Fruit fly (Drosophila melanogaster) whole organism, embryonic: ENCODE measurements around the gene CG34171.

Source experiments
- Adf1 ChIP-seq: fragments of 200-800 bp; sonication (Bioruptor generic); IDR thresholded peaks from 2 replicates; pipeline ENCODE4 v1.3.6; 2022; ENCODE audit warnings: missing biosample characterization, missing genetic modification characterization
- BtbVII ChIP-seq: fragments of 200-800 bp; sonication (Bioruptor generic); optimal IDR thresholded peaks from 3 replicates; lab custom pipeline; 2017; ENCODE audit warnings: missing biosample characterization, mild to moderate bottlenecking, missing genetic modification characterization
- CG11560 ChIP-seq: fragments of 200-800 bp; sonication (Bioruptor generic); IDR thresholded peaks from 3 replicates; pipeline ENCODE4 v1.3.6; 2022; ENCODE audit warnings: missing biosample characterization, missing genetic modification characterization
- CG12219 ChIP-seq: fragments of 200-800 bp; sonication (Bioruptor generic); optimal IDR thresholded peaks from 3 replicates; lab custom pipeline; 2018; ENCODE audit warnings: missing biosample characterization, mild to moderate bottlenecking, missing genetic modification characterization
- CG12236 ChIP-seq: fragments of 200-800 bp; sonication (Bioruptor generic); optimal IDR thresholded peaks from 2 replicates; lab custom pipeline; 2016; ENCODE audit warnings: missing biosample characterization, missing genetic modification characterization
- CG12659 ChIP-seq: fragments of 200-800 bp; sonication (Bioruptor generic); optimal IDR thresholded peaks from 3 replicates; lab custom pipeline; 2017; ENCODE audit warnings: mild to moderate bottlenecking, missing biosample characterization, missing genetic modification reagents, missing genetic modification characterization
- CG13624 ChIP-seq: fragments of 200-800 bp; sonication (Bioruptor generic); optimal IDR thresholded peaks from 2 replicates; lab custom pipeline; 2016; ENCODE audit warnings: missing biosample characterization, missing genetic modification characterization
- CG15601 ChIP-seq: fragments of 200-800 bp; sonication (Bioruptor generic); optimal IDR thresholded peaks from 3 replicates; lab custom pipeline; 2019; ENCODE audit warnings: missing biosample characterization, mild to moderate bottlenecking, missing genetic modification characterization, moderate library complexity
- CG15696 ChIP-seq: fragments of 200-800 bp; sonication (Bioruptor generic); optimal IDR thresholded peaks from 2 replicates; lab custom pipeline; 2019; ENCODE audit warnings: missing biosample characterization, mild to moderate bottlenecking, missing genetic modification characterization, moderate library complexity
- CG18476 ChIP-seq: fragments of 200-800 bp; sonication (Bioruptor generic); optimal IDR thresholded peaks from 2 replicates; lab custom pipeline; 2016; ENCODE audit warnings: missing biosample characterization, mild to moderate bottlenecking, missing genetic modification characterization
- CG2889 ChIP-seq: fragments of 200-800 bp; sonication (Bioruptor generic); IDR thresholded peaks from 3 replicates; pipeline ENCODE4 v1.3.6; 2022; ENCODE audit warnings: missing biosample characterization, missing genetic modification characterization
- CG30403 ChIP-seq: fragments of 200-800 bp; sonication (Bioruptor generic); optimal IDR thresholded peaks from 3 replicates; lab custom pipeline; 2016; ENCODE audit warnings: missing biosample characterization, missing genetic modification characterization
- CG31441 ChIP-seq: fragments of 200-800 bp; sonication (Bioruptor generic); IDR thresholded peaks from 2 replicates; pipeline ENCODE4 v1.3.6; 2022; ENCODE audit warnings: missing biosample characterization, missing genetic modification characterization
- CG34224 ChIP-seq: fragments of 200-800 bp; sonication (Bioruptor generic); IDR thresholded peaks from 3 replicates; pipeline ENCODE4 v1.3.6; 2022; ENCODE audit warnings: missing biosample characterization, missing genetic modification characterization; ENCODE audit not compliant: partially characterized antibody
- CG4617 ChIP-seq: fragments of 200-800 bp; sonication (Bioruptor generic); optimal IDR thresholded peaks from 3 replicates; lab custom pipeline; 2016; ENCODE audit warnings: missing biosample characterization, missing genetic modification characterization, borderline replicate concordance
- CG5180 ChIP-seq: fragments of 200-800 bp; sonication (Bioruptor generic); optimal IDR thresholded peaks from 3 replicates; lab custom pipeline; 2017; ENCODE audit warnings: missing biosample characterization, missing genetic modification characterization, mild to moderate bottlenecking, moderate library complexity, missing genetic modification reagents
- CG6654 ChIP-seq: fragments of 200-800 bp; sonication (Bioruptor generic); optimal IDR thresholded peaks from 2 replicates; lab custom pipeline; 2017; ENCODE audit warnings: missing biosample characterization, mild to moderate bottlenecking, missing genetic modification characterization
- CG6854 ChIP-seq: fragments of 200-800 bp; sonication (Bioruptor generic); optimal IDR thresholded peaks from 3 replicates; lab custom pipeline; 2017; ENCODE audit warnings: missing biosample characterization, mild to moderate bottlenecking, missing genetic modification characterization
- CG9437 ChIP-seq: fragments of 200-800 bp; sonication (Bioruptor generic); optimal IDR thresholded peaks from 2 replicates; lab custom pipeline; 2018; ENCODE audit warnings: missing biosample characterization, mild to moderate bottlenecking, missing genetic modification characterization
- D19B ChIP-seq: fragments of 200-800 bp; sonication (Bioruptor generic); optimal IDR thresholded peaks from 2 replicates; lab custom pipeline; 2017; ENCODE audit warnings: missing biosample characterization, mild to moderate bottlenecking, missing genetic modification characterization
- Dad ChIP-seq: fragments of 200-800 bp; sonication (Bioruptor generic); optimal IDR thresholded peaks from 3 replicates; lab custom pipeline; 2016; ENCODE audit warnings: missing biosample characterization, missing genetic modification characterization
- Dbx ChIP-seq: fragments of 200-800 bp; sonication (Bioruptor generic); IDR thresholded peaks from 3 replicates; pipeline ENCODE4 v1.3.6; 2022; ENCODE audit warnings: missing biosample characterization, missing genetic modification characterization
- Fer2 ChIP-seq: fragments of 200-800 bp; sonication (Bioruptor generic); optimal IDR thresholded peaks from 2 replicates; lab custom pipeline; 2018; ENCODE audit warnings: missing biosample characterization, mild to moderate bottlenecking, missing genetic modification characterization, moderate library complexity
- Gug ChIP-seq: fragments of 200-800 bp; sonication (Bioruptor generic); IDR thresholded peaks from 4 replicates; pipeline ENCODE4 v1.3.6; 2022; ENCODE audit warnings: missing biosample characterization, missing genetic modification characterization
- Hey ChIP-seq: fragments of 200-800 bp; sonication (Bioruptor generic); optimal IDR thresholded peaks from 3 replicates; lab custom pipeline; 2018; ENCODE audit warnings: missing biosample characterization, mild to moderate bottlenecking, missing genetic modification characterization
- Med ChIP-seq: fragments of 200-800 bp; sonication (Bioruptor generic); peaks from one replicate; lab custom pipeline; 2016; ENCODE audit warnings: missing biosample characterization, missing genetic modification characterization, mild to moderate bottlenecking, inconsistent platforms, moderate library complexity
- Nf-YC ChIP-seq: fragments of 200-800 bp; optimal IDR thresholded peaks from 3 replicates; lab custom pipeline; 2019; ENCODE audit warnings: missing biosample characterization, mild to moderate bottlenecking, missing genetic modification characterization, moderate library complexity
- PHDP ChIP-seq: fragments of 200-800 bp; sonication (Bioruptor generic); optimal IDR thresholded peaks from 3 replicates; lab custom pipeline; 2018; ENCODE audit warnings: missing biosample characterization, mild to moderate bottlenecking, missing genetic modification characterization, moderate library complexity
- Sin3A ChIP-seq: fragments of >200 bp; optimal IDR thresholded peaks from 2 replicates; lab custom pipeline; 2018
- Trl ChIP-seq, 3 experiments: fragments of >200 bp in 2 of 3; fragments of 200-800 bp in 1 of 3; sonication (Bioruptor generic) in 1 of 3; optimal IDR thresholded peaks; 2 replicates in 1 of 3; 3 replicates in 2 of 3; lab custom pipeline; 2016 to 2017; ENCODE audit warnings: missing biosample characterization in 1 of 3, missing genetic modification characterization in 1 of 3
- Usf ChIP-seq: fragments of 200-800 bp; sonication (Bioruptor generic); optimal IDR thresholded peaks from 2 replicates; lab custom pipeline; 2017; ENCODE audit warnings: missing genotype, missing biosample characterization, missing genetic modification characterization
- chinmo ChIP-seq: fragments of 200-800 bp; sonication (Bioruptor generic); IDR thresholded peaks from 4 replicates; pipeline ENCODE4 v1.3.6; 2022; ENCODE audit warnings: missing biosample characterization, missing genetic modification characterization; ENCODE audit not compliant: partially characterized antibody
- cwo ChIP-seq: fragments of 200-800 bp; sonication (Bioruptor generic); optimal IDR thresholded peaks from 3 replicates; lab custom pipeline; 2017; ENCODE audit warnings: missing biosample characterization, missing genetic modification characterization, mild to moderate bottlenecking, moderate library complexity, missing genetic modification reagents
- disco-r ChIP-seq: fragments of 200-800 bp; sonication (Bioruptor generic); optimal IDR thresholded peaks from 2 replicates; lab custom pipeline; 2016; ENCODE audit warnings: missing biosample characterization, missing genetic modification characterization
- dpn ChIP-seq, 2 experiments: fragments of 200-800 bp; sonication (Bioruptor generic); optimal IDR thresholded peaks; 3 replicates each; lab custom pipeline; 2016; ENCODE audit warnings: missing biosample characterization in 2 of 2, missing genetic modification characterization in 2 of 2
- fd102C ChIP-seq: fragments of 200-800 bp; sonication (Bioruptor generic); optimal IDR thresholded peaks from 2 replicates; lab custom pipeline; 2018; ENCODE audit warnings: missing biosample characterization, mild to moderate bottlenecking, missing genetic modification characterization, moderate library complexity
- gsb ChIP-seq: fragments of 200-800 bp; sonication (Bioruptor generic); IDR thresholded peaks from 2 replicates; pipeline ENCODE4 v1.3.6; 2022; ENCODE audit warnings: missing biosample characterization, missing genetic modification characterization
- gt ChIP-seq: fragments of 200-800 bp; sonication (Bioruptor generic); IDR thresholded peaks from 2 replicates; pipeline ENCODE4 v1.3.6; 2022; ENCODE audit warnings: missing biosample characterization, missing genetic modification characterization
- klu ChIP-seq: fragments of 200-800 bp; sonication (Bioruptor generic); IDR thresholded peaks from 2 replicates; pipeline ENCODE4 v1.3.6; 2022; ENCODE audit warnings: missing biosample characterization, missing genetic modification characterization
- lilli ChIP-seq: fragments of 200-800 bp; sonication (Bioruptor generic); optimal IDR thresholded peaks from 3 replicates; lab custom pipeline; 2016; ENCODE audit warnings: missing biosample characterization, missing genetic modification characterization
- maf-S ChIP-seq: fragments of 200-800 bp; sonication (Bioruptor generic); optimal IDR thresholded peaks from 2 replicates; lab custom pipeline; 2016; ENCODE audit warnings: missing biosample characterization, missing genetic modification characterization
- odd ChIP-seq: fragments of 200-800 bp; sonication (Bioruptor generic); optimal IDR thresholded peaks from 2 replicates; lab custom pipeline; 2017; ENCODE audit warnings: missing biosample characterization, mild to moderate bottlenecking, missing genetic modification characterization
- phol ChIP-seq: fragments of 200-800 bp; sonication (Bioruptor generic); optimal IDR thresholded peaks from 3 replicates; lab custom pipeline; 2018; ENCODE audit warnings: missing biosample characterization, mild to moderate bottlenecking, missing genetic modification characterization, moderate library complexity
- prd ChIP-seq, 3 experiments: fragments of >200 bp in 2 of 3; fragments of 200-800 bp in 1 of 3; sonication (Bioruptor generic) in 1 of 3; optimal IDR thresholded peaks in 2 of 3; IDR thresholded peaks in 1 of 3; 2 replicates in 2 of 3; 3 replicates in 1 of 3; pipeline versions ENCODE4 v1.3.6 to Lab custom; 2017 to 2022; ENCODE audit warnings: missing biosample characterization in 1 of 3, missing genetic modification characterization in 1 of 3
- sd ChIP-seq: fragments of 200-800 bp; sonication (Bioruptor generic); optimal IDR thresholded peaks from 3 replicates; lab custom pipeline; 2018; ENCODE audit warnings: missing biosample characterization, mild to moderate bottlenecking, missing genetic modification characterization, moderate library complexity
- sens ChIP-seq: fragments of 200-800 bp; sonication (Bioruptor generic); peaks from one replicate; lab custom pipeline; 2016; ENCODE audit warnings: missing biosample characterization, missing genetic modification characterization
- sim ChIP-seq: fragments of 200-800 bp; sonication (Bioruptor generic); IDR thresholded peaks from 2 replicates; pipeline ENCODE4 v1.3.6; 2022; ENCODE audit warnings: missing biosample characterization, missing genetic modification characterization
- slbo ChIP-seq: fragments of 200-800 bp; sonication (Bioruptor generic); IDR thresholded peaks from 2 replicates; pipeline ENCODE4 v1.3.6; 2022; ENCODE audit warnings: missing biosample characterization, missing genetic modification characterization
- ttk ChIP-seq: fragments of 200-800 bp; sonication (Bioruptor generic); IDR thresholded peaks from 2 replicates; pipeline ENCODE4 v2.1.2; 2022; ENCODE audit warnings: missing biosample characterization, missing genetic modification characterization
- vnd ChIP-seq: fragments of 200-800 bp; sonication (Bioruptor generic); IDR thresholded peaks from 3 replicates; pipeline ENCODE4 v1.3.6; 2022; ENCODE audit warnings: missing biosample characterization, missing genetic modification characterization; ENCODE audit not compliant: partially characterized antibody

CG34171 gene

DNA sequence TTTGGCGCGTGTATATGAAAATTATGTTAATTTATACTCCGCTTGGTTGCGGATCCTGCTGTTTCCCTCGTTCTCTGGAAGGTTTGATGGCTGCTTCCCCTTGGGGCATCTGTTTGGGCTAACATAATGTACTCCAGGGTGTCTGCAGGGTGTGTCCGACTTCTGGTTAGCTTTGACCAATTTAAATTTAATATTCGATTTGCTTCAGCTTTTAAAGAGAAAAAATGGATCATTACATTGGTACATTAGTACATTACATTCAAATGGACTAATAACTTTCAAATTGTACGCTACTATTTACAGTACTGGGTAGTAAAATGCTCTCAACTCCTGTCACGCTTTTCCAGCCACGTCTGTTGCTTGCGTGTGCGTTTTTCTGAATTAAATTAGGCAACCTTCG lies 1.3 kb upstream of the CG34171 start (continued):
- TF ChIP-seq CG12236 (GFP tag; lab: Kevin White, UChicago): no peak
- TF ChIP-seq fd102C (GFP tag; lab: Kevin White, UChicago): no peak
- no peak for TF ChIP-seq gt (GFP tag; lab: Robert Waterston, UW)
- peak; percentile 50 for TF ChIP-seq CG30403
- peak; percentile 29 to 52 for TF ChIP-seq dpn (GFP tag; optimal IDR thresholded peaks at IDR 0.05; lab: Kevin White, UChicago)
- peak; percentile 15 for TF ChIP-seq BtbVII (GFP tag; lab: Kevin White, UChicago)
- no peak for TF ChIP-seq vnd (GFP tag; lab: Robert Waterston, UW)
- TF ChIP-seq cwo (GFP tag; lab: Kevin White, UChicago): peak; percentile 54
- no peak for TF ChIP-seq CG15696 (tag; lab: Kevin White, UChicago)
- no peak for TF ChIP-seq Hey (tag; lab: Kevin White, UChicago)
- TF ChIP-seq CG9437: no peak
- no peak for TF ChIP-seq CG6854 (GFP tag; lab: Kevin White, UChicago)
- peak; percentile 16 for TF ChIP-seq sens
- TF ChIP-seq Adf1 (GFP tag; lab: Robert Waterston, UW): no peak
- no peak for TF ChIP-seq Usf (GFP tag; lab: Kevin White, UChicago)
- no peak for TF ChIP-seq gsb
- peak; percentile 16 for TF ChIP-seq Dad (GFP tag; lab: Kevin White, UChicago)
- TF ChIP-seq CG11560: no peak
- no peak for TF ChIP-seq Trl (optimal IDR thresholded peaks at IDR 0.05; lab: Kevin White, UChicago)
- TF ChIP-seq Trl (GFP tag; optimal IDR thresholded peaks at IDR 0.05; lab: Kevin White, UChicago): no peak
- TF ChIP-seq Dbx (GFP tag; lab: Robert Waterston, UW): no peak
- no peak for TF ChIP-seq odd
- TF ChIP-seq slbo (GFP tag; lab: Robert Waterston, UW): peak; percentile 49
- no peak for TF ChIP-seq Nf-YC (tag; lab: Kevin White, UChicago)
- TF ChIP-seq CG12659 (GFP tag; lab: Kevin White, UChicago): peak; percentile 24
- no peak for TF ChIP-seq CG4617 (GFP tag; lab: Kevin White, UChicago)
- TF ChIP-seq Med (GFP tag; lab: Kevin White, UChicago): peak; percentile 87
- TF ChIP-seq CG31441: peak; percentile 54; the same call in 1 of the 2 replicates
- TF ChIP-seq CG6654 (GFP tag; lab: Kevin White, UChicago): no peak
- no peak for TF ChIP-seq CG15601
- no peak for TF ChIP-seq Sin3A (lab: Kevin White, UChicago)
- TF ChIP-seq sim (GFP tag; lab: Robert Waterston, UW): no peak
- no peak for TF ChIP-seq prd (optimal IDR thresholded peaks at IDR 0.05; lab: Kevin White, UChicago)
- peak; percentile 64; the same call in 2 of the 3 replicates for TF ChIP-seq prd (GFP tag; IDR thresholded peaks at IDR 0.05; lab: Robert Waterston, UW)
- TF ChIP-seq phol (tag; lab: Kevin White, UChicago): peak; percentile 55
- no peak for TF ChIP-seq chinmo (GFP tag; lab: Robert Waterston, UW)
- 0 out of 2 replicates have a peak, but pooled peaks have one; percentile 27 for TF ChIP-seq ttk (GFP tag; lab: Robert Waterston, UW)
- no peak for TF ChIP-seq maf-S (GFP tag; lab: Kevin White, UChicago)
- TF ChIP-seq D19B (GFP tag; lab: Kevin White, UChicago): peak; percentile 79
- TF ChIP-seq Fer2 (tag; lab: Kevin White, UChicago): no peak
- no peak for TF ChIP-seq CG18476 (GFP tag; lab: Kevin White, UChicago)
- TF ChIP-seq CG34224: no peak
- peak; percentile 39 for TF ChIP-seq CG12219 (GFP tag; lab: Kevin White, UChicago)
- no peak for TF ChIP-seq CG2889 (GFP tag; lab: Robert Waterston, UW)
- TF ChIP-seq PHDP: peak; percentile 57
- TF ChIP-seq CG5180: no peak
- TF ChIP-seq lilli (GFP tag; lab: Kevin White, UChicago): peak; percentile 57
- TF ChIP-seq sd: no peak
- TF ChIP-seq Gug (GFP tag; lab: Robert Waterston, UW): 0 out of 4 replicates have a peak, but pooled peaks have one; percentile 11
- peak; percentile 51 for TF ChIP-seq CG13624 (GFP tag; lab: Kevin White, UChicago)
- TF ChIP-seq klu (GFP tag; lab: Robert Waterston, UW): no peak
- TF ChIP-seq disco-r: no peak
